Worm (Caenorhabditis elegans) whole organism, L4 larva: Measurements from ENCODE around the gene C38C6.3.
A peak's percentile ranks its signal among the peaks of the same experiment; 100 is the strongest.

Experiments
- D1046.2 ChIP-seq: fragments of 200-800 bp; sonication (Bioruptor generic); IDR thresholded peaks from 2 replicates; pipeline ENCODE4 v1.3.6; 2022; ENCODE audit warnings: missing genetic modification characterization, missing compliant biosample characterization
- F10B5.3 ChIP-seq: sonication (generic microtip); optimal IDR thresholded peaks from 2 replicates; lab custom pipeline; 2016; ENCODE audit warnings: mild to moderate bottlenecking, missing genetic modification characterization, missing compliant biosample characterization
- F26F4.8 ChIP-seq: fragments of 200-800 bp; sonication (Bioruptor generic); conservative IDR thresholded peaks from 2 replicates; pipeline ENCODE4 v1.3.6; 2022; ENCODE audit warnings: missing genetic modification characterization, missing compliant biosample characterization
- F37D6.2 ChIP-seq: sonication (generic microtip); optimal IDR thresholded peaks from 2 replicates; lab custom pipeline; 2016; ENCODE audit warnings: mild to moderate bottlenecking, missing genetic modification characterization, missing compliant biosample characterization
- F49E8.2 ChIP-seq: sonication (generic microtip); optimal IDR thresholded peaks from 2 replicates; lab custom pipeline; 2016; ENCODE audit warnings: missing compliant biosample characterization, mild to moderate bottlenecking, missing genetic modification characterization, borderline replicate concordance
- ceh-20 ChIP-seq: fragments of 200-800 bp; sonication (Bioruptor generic); IDR thresholded peaks from 2 replicates; pipeline ENCODE4 v1.3.6; 2022; ENCODE audit warnings: missing genetic modification reagents, missing genetic modification characterization, missing compliant biosample characterization
- ceh-28 ChIP-seq: fragments of 150-350 bp; optimal IDR thresholded peaks from 2 replicates; lab custom pipeline; 2014; ENCODE audit warnings: missing biosample characterization, missing genetic modification reagents, missing genetic modification characterization
- ceh-32 ChIP-seq: sonication (generic microtip); optimal IDR thresholded peaks from 2 replicates; lab custom pipeline; 2016; ENCODE audit warnings: mild to moderate bottlenecking, missing genetic modification characterization, missing compliant biosample characterization; ENCODE audit not compliant: poor library complexity
- ceh-82 ChIP-seq: sonication (generic microtip); optimal IDR thresholded peaks from 2 replicates; lab custom pipeline; 2017; ENCODE audit warnings: missing biosample characterization, missing genetic modification characterization
- ces-1 ChIP-seq: fragments of 150-350 bp; sonication (generic microtip); optimal IDR thresholded peaks from 4 replicates; lab custom pipeline; 2014; ENCODE audit warnings: missing biosample characterization, missing genetic modification reagents, missing genetic modification characterization
- cey-2 ChIP-seq: sonication (generic microtip); optimal IDR thresholded peaks from 3 replicates; lab custom pipeline; 2017; ENCODE audit warnings: missing genetic modification characterization, mild to moderate bottlenecking, missing compliant biosample characterization, antibody characterized with exemption, borderline replicate concordance; ENCODE audit not compliant: insufficient read depth
- ctbp-1 ChIP-seq: fragments of 200-800 bp; sonication (Bioruptor generic); IDR thresholded peaks from 2 replicates; pipeline ENCODE4 v1.3.6; 2022; ENCODE audit warnings: missing genetic modification reagents, missing genetic modification characterization, missing compliant biosample characterization
- daf-16 ChIP-seq, 3 experiments: sonication (generic microtip); optimal IDR thresholded peaks; 2 replicates each; lab custom pipeline; 2016 to 2017; ENCODE audit warnings: missing genetic modification characterization in 3 of 3, missing genetic modification reagents in 3 of 3, mild to moderate bottlenecking in 2 of 3, missing compliant biosample characterization in 2 of 3, missing biosample characterization in 1 of 3, moderate library complexity in 1 of 3
- daf-8 ChIP-seq: fragments of 200-800 bp; sonication (Bioruptor generic); IDR thresholded peaks from 2 replicates; pipeline ENCODE4 v1.3.6; 2022; ENCODE audit warnings: missing genetic modification characterization, missing compliant biosample characterization
- dpl-1 ChIP-seq: fragments of 150-350 bp; optimal IDR thresholded peaks from 2 replicates; lab custom pipeline; 2014; ENCODE audit warnings: missing biosample characterization, missing genetic modification reagents, missing genetic modification characterization
- egl-43 ChIP-seq: fragments of 200-800 bp; sonication (Bioruptor generic); IDR thresholded peaks from 2 replicates; pipeline ENCODE4 v1.3.6; 2022; ENCODE audit warnings: missing genetic modification reagents, missing genetic modification characterization, missing compliant biosample characterization
- fos-1 ChIP-seq: fragments of 150-350 bp; optimal IDR thresholded peaks from 2 replicates; lab custom pipeline; 2014; ENCODE audit warnings: missing biosample characterization, missing genetic modification characterization
- gei-8 ChIP-seq: fragments of 200-800 bp; sonication (Bioruptor generic); optimal IDR thresholded peaks from 2 replicates; lab custom pipeline; 2018; ENCODE audit warnings: mild to moderate bottlenecking, missing genetic modification characterization, missing compliant biosample characterization
- hif-1 ChIP-seq, 2 experiments: sonication (generic microtip); optimal IDR thresholded peaks; 2 replicates each; lab custom pipeline; 2016 to 2017; ENCODE audit warnings: missing compliant biosample characterization in 2 of 2, missing genetic modification characterization in 2 of 2, missing genetic modification reagents in 2 of 2, missing genotype in 2 of 2, mild to moderate bottlenecking in 1 of 2
- hlh-11 ChIP-seq: fragments of 200-800 bp; sonication (Bioruptor generic); optimal IDR thresholded peaks from 2 replicates; lab custom pipeline; 2018; ENCODE audit warnings: mild to moderate bottlenecking, missing genetic modification characterization, missing compliant biosample characterization
- hmg-1.1 ChIP-seq: fragments of 200-800 bp; sonication (Bioruptor generic); IDR thresholded peaks from 2 replicates; pipeline ENCODE4 v1.3.6; 2022; ENCODE audit warnings: missing genetic modification reagents, missing genetic modification characterization, missing compliant biosample characterization
- jun-1 ChIP-seq: fragments of 150-350 bp; optimal IDR thresholded peaks from 2 replicates; lab custom pipeline; 2014; ENCODE audit warnings: missing biosample characterization, missing genetic modification reagents, missing genetic modification characterization
- lin-13 ChIP-seq: fragments of 150-350 bp; optimal IDR thresholded peaks from 2 replicates; lab custom pipeline; 2014; ENCODE audit warnings: missing biosample characterization, missing genetic modification reagents, missing genetic modification characterization
- lin-15B ChIP-seq: fragments of 150-350 bp; sonication (generic microtip); optimal IDR thresholded peaks from 3 replicates; lab custom pipeline; 2014; ENCODE audit warnings: missing biosample characterization, missing genetic modification characterization
- lin-38 ChIP-seq: fragments of 200-800 bp; sonication (Bioruptor generic); IDR thresholded peaks from 2 replicates; pipeline ENCODE4 v1.3.6; 2022; ENCODE audit warnings: missing genetic modification reagents, missing genetic modification characterization, missing compliant biosample characterization
- lin-39 ChIP-seq: fragments of 150-350 bp; optimal IDR thresholded peaks from 2 replicates; lab custom pipeline; 2014; ENCODE audit warnings: missing biosample characterization, missing genetic modification reagents, missing genetic modification characterization
- madf-5 ChIP-seq, 2 experiments: fragments of 200-800 bp; sonication (Bioruptor generic); IDR thresholded peaks; 2 replicates each; pipeline ENCODE4 v1.3.6; 2022; ENCODE audit warnings: missing compliant biosample characterization in 2 of 2, missing genetic modification characterization in 2 of 2
- madf-9 ChIP-seq: fragments of 200-800 bp; sonication (Bioruptor generic); conservative IDR thresholded peaks from 2 replicates; pipeline ENCODE4 v1.3.6; 2022; ENCODE audit warnings: missing genetic modification reagents, missing genetic modification characterization, missing compliant biosample characterization
- mdl-1 ChIP-seq, 2 experiments: fragments of 150-350 bp in 1 of 2; sonication (generic microtip) in 1 of 2; optimal IDR thresholded peaks; 2 replicates each; lab custom pipeline; 2014 to 2017; ENCODE audit warnings: missing biosample characterization in 2 of 2, missing genetic modification characterization in 2 of 2
- mdt-29 ChIP-seq: fragments of 200-800 bp; sonication (Bioruptor generic); IDR thresholded peaks from 2 replicates; pipeline ENCODE4 v1.3.6; 2022; ENCODE audit warnings: missing genetic modification reagents, missing genetic modification characterization, missing compliant biosample characterization
- nhr-10 ChIP-seq: fragments of 150-350 bp; optimal IDR thresholded peaks from 2 replicates; lab custom pipeline; 2014; ENCODE audit warnings: missing biosample characterization, missing genetic modification characterization
- nhr-102 ChIP-seq: sonication (generic microtip); optimal IDR thresholded peaks from 2 replicates; lab custom pipeline; 2016; ENCODE audit warnings: mild to moderate bottlenecking, missing genetic modification characterization, moderate library complexity, missing compliant biosample characterization
- nhr-237 ChIP-seq: sonication (generic microtip); optimal IDR thresholded peaks from 2 replicates; lab custom pipeline; 2017; ENCODE audit warnings: missing biosample characterization, missing genetic modification characterization
- nhr-41 ChIP-seq: fragments of 200-800 bp; sonication (Bioruptor generic); IDR thresholded peaks from 2 replicates; pipeline ENCODE4 v1.3.6; 2022; ENCODE audit warnings: missing genetic modification reagents, missing genetic modification characterization, missing compliant biosample characterization
- nhr-42 ChIP-seq: fragments of 200-800 bp; sonication (Bioruptor generic); IDR thresholded peaks from 2 replicates; pipeline ENCODE4 v1.3.6; 2022; ENCODE audit warnings: missing genetic modification characterization, missing compliant biosample characterization
- nhr-6 ChIP-seq: fragments of 150-350 bp; optimal IDR thresholded peaks from 2 replicates; lab custom pipeline; 2014; ENCODE audit warnings: missing biosample characterization, missing genetic modification characterization
- pha-4 ChIP-seq, 2 experiments: fragments of 150-350 bp in 1 of 2; fragments of 200-800 bp in 1 of 2; sonication (Bioruptor generic) in 1 of 2; IDR thresholded peaks in 1 of 2; optimal IDR thresholded peaks in 1 of 2; 2 replicates each; pipeline versions ENCODE4 v1.3.6 to Lab custom; 2014 to 2022; ENCODE audit warnings: missing genetic modification characterization in 2 of 2, missing genetic modification reagents in 2 of 2, missing biosample characterization in 1 of 2, missing compliant biosample characterization in 1 of 2
- pqm-1 ChIP-seq: sonication (generic microtip); optimal IDR thresholded peaks from 2 replicates; lab custom pipeline; 2017; ENCODE audit warnings: missing biosample characterization, missing genetic modification characterization
- rbr-2 ChIP-seq: sonication (generic microtip); optimal IDR thresholded peaks from 2 replicates; lab custom pipeline; 2016; ENCODE audit warnings: missing genotype, missing genetic modification characterization, missing compliant biosample characterization
- saeg-2 ChIP-seq: fragments of 200-800 bp; sonication (Bioruptor generic); IDR thresholded peaks from 2 replicates; pipeline ENCODE4 v1.3.6; 2022; ENCODE audit warnings: missing genetic modification reagents, missing genetic modification characterization, missing compliant biosample characterization
- skn-1 ChIP-seq: fragments of 150-350 bp; optimal IDR thresholded peaks from 2 replicates; lab custom pipeline; 2014; ENCODE audit warnings: missing biosample characterization, missing genetic modification characterization
- snpc-1.2 ChIP-seq: fragments of 200-800 bp; sonication (Bioruptor generic); IDR thresholded peaks from 2 replicates; pipeline ENCODE4 v1.3.6; 2022; ENCODE audit warnings: missing genetic modification reagents, missing genetic modification characterization, missing compliant biosample characterization
- snpc-4 ChIP-seq: fragments of 150-350 bp; optimal IDR thresholded peaks from 2 replicates; lab custom pipeline; 2014; ENCODE audit warnings: missing biosample characterization, missing genetic modification characterization
- spr-3 ChIP-seq: fragments of 200-800 bp; sonication (Bioruptor generic); optimal IDR thresholded peaks from 2 replicates; lab custom pipeline; 2018; ENCODE audit warnings: mild to moderate bottlenecking, missing genetic modification characterization, missing compliant biosample characterization
- unc-39 ChIP-seq: sonication (generic microtip); optimal IDR thresholded peaks from 2 replicates; lab custom pipeline; 2017; ENCODE audit warnings: missing biosample characterization, missing genetic modification characterization
- unc-62 ChIP-seq, 3 experiments: fragments of 150-350 bp in 1 of 3; sonication (generic microtip); optimal IDR thresholded peaks in 2 of 3; peaks in 1 of 3; 1 replicate in 1 of 3; 2 replicates in 2 of 3; lab custom pipeline; 2014 to 2017; ENCODE audit warnings: missing biosample characterization in 3 of 3, missing genetic modification characterization in 3 of 3, missing genetic modification reagents in 3 of 3, missing genotype in 1 of 3
- zag-1 ChIP-seq: fragments of 150-350 bp; optimal IDR thresholded peaks from 2 replicates; lab custom pipeline; 2014; ENCODE audit warnings: missing biosample characterization, missing genetic modification characterization
- zfp-2 ChIP-seq: sonication (generic microtip); optimal IDR thresholded peaks from 2 replicates; lab custom pipeline; 2016; ENCODE audit warnings: mild to moderate bottlenecking, missing genetic modification characterization, missing compliant biosample characterization
- zip-11 ChIP-seq: fragments of 200-800 bp; sonication (Bioruptor generic); IDR thresholded peaks from 2 replicates; pipeline ENCODE4 v1.3.6; 2022; ENCODE audit warnings: missing genetic modification characterization, missing compliant biosample characterization
- ztf-7 ChIP-seq: fragments of 150-350 bp; optimal IDR thresholded peaks from 2 replicates; lab custom pipeline; 2014; ENCODE audit warnings: missing biosample characterization, missing genetic modification characterization

The C38C6.3 gene

ce11 chrII:14616927-14617326, 16.0 kb upstream of the C38C6.3 start (continued):
- TF ChIP-seq pha-4 (GFP tag; IDR thresholded peaks at IDR 0.05; lab: Robert Waterston, UW) (peak; percentile 82), pha-4 (tag; optimal IDR thresholded peaks at IDR 0.05; lab: Kevin White, UChicago) (no peak), D1046.2 (peak; percentile 86), ceh-20 (GFP tag; lab: Robert Waterston, UW) (peak; percentile 64), lin-38 (GFP tag; lab: Robert Waterston, UW) (peak; percentile 77; the same call in 1 of the 2 replicates), daf-8 (no peak), daf-16 (GFP tag; optimal IDR thresholded peaks at IDR 0.05; lab: Kevin White, UChicago) (peak in 1 of 2 experiments; percentile 88), daf-16 (tag; optimal IDR thresholded peaks at IDR 0.05; lab: Kevin White, UChicago) (peak; percentile 67), cey-2 (no peak), gei-8 (peak; percentile 32), nhr-42 (GFP tag; lab: Robert Waterston, UW) (peak; percentile 81), lin-13 (GFP tag; lab: Kevin White, UChicago) (no peak), ztf-7 (tag; lab: Kevin White, UChicago) (no peak), ctbp-1 (GFP tag; lab: Robert Waterston, UW) (peak; percentile 73), snpc-4 (tag; lab: Kevin White, UChicago) (no peak), pqm-1 (no peak), nhr-10 (tag; lab: Kevin White, UChicago) (no peak), hmg-1.1 (GFP tag; lab: Robert Waterston, UW) (peak; percentile 58; the same call in 1 of the 2 replicates), F26F4.8 (GFP tag; lab: Robert Waterston, UW) (peak; percentile 82), F37D6.2 (tag; lab: Kevin White, UChicago) (no peak), mdl-1 (tag; optimal IDR thresholded peaks at IDR 0.05; lab: Kevin White, UChicago) (no peak), snpc-1.2 (GFP tag; lab: Robert Waterston, UW) (peak; percentile 84), ceh-32 (tag; lab: Kevin White, UChicago) (no peak), lin-15B (tag; lab: Kevin White, UChicago) (no peak), ces-1 (GFP tag; lab: Kevin White, UChicago) (no peak), ceh-28 (tag; lab: Kevin White, UChicago) (no peak), unc-39 (tag; lab: Kevin White, UChicago) (no peak), zag-1 (no peak), zfp-2 (tag; lab: Kevin White, UChicago) (no peak), hlh-11 (tag; lab: Kevin White, UChicago) (peak; percentile 18), hif-1 (tag; optimal IDR thresholded peaks at IDR 0.05; lab: Kevin White, UChicago) (no peak), nhr-237 (no peak), unc-62 (GFP tag; optimal IDR thresholded peaks at IDR 0.05 in 1 of 2; lab: Kevin White, UChicago) (peak in 1 of 2 experiments; percentile 96), unc-62 (tag; optimal IDR thresholded peaks at IDR 0.05; lab: Kevin White, UChicago) (no peak), F10B5.3 (tag; lab: Kevin White, UChicago) (no peak), nhr-6 (tag; lab: Kevin White, UChicago) (no peak), F49E8.2 (tag; lab: Kevin White, UChicago) (no peak), lin-39 (tag; lab: Kevin White, UChicago) (no peak), spr-3 (GFP tag; lab: Kevin White, UChicago) (peak; percentile 63), fos-1 (no peak), zip-11 (GFP tag; lab: Robert Waterston, UW) (no peak), mdt-29 (GFP tag; lab: Robert Waterston, UW) (0 out of 2 replicates have a peak, but pooled peaks have one; percentile 54), madf-5 (GFP tag; IDR thresholded peaks at IDR 0.05; lab: Robert Waterston, UW) (peak; percentile 74 to 93; a peak in 3 of 4 replicates), ceh-82 (tag; lab: Kevin White, UChicago) (no peak), nhr-102 (tag; lab: Kevin White, UChicago) (peak; percentile 44), skn-1 (tag; lab: Kevin White, UChicago) (no peak), jun-1 (tag; lab: Kevin White, UChicago) (no peak), dpl-1 (GFP tag; lab: Kevin White, UChicago) (no peak), nhr-41 (GFP tag; lab: Robert Waterston, UW) (peak; percentile 82; the same call in 1 of the 2 replicates), saeg-2 (peak; percentile 86), rbr-2 (tag; lab: Kevin White, UChicago) (peak; percentile 4), madf-9 (GFP tag; lab: Robert Waterston, UW) (peak; percentile 66; the same call in 1 of the 2 replicates), egl-43 (peak; percentile 92)
